Worm (Caenorhabditis elegans) whole organism, early embryonic: Measurements from ENCODE around the gene nspg-11.
"Not testable (repeated sequence)": the region's sequence is repeated elsewhere in the genome, so short reads cannot be mapped to it uniquely, and the experiment has no call there.

Experiments used
- B0310.2 ChIP-seq: sonication (generic microtip); optimal IDR thresholded peaks from 2 replicates; lab custom pipeline; 2016; ENCODE audit warnings: mild to moderate bottlenecking, missing genetic modification characterization, missing compliant biosample characterization
- F13C5.2 ChIP-seq: sonication (generic microtip); optimal IDR thresholded peaks from 2 replicates; lab custom pipeline; 2017; ENCODE audit warnings: mild to moderate bottlenecking, missing genetic modification characterization, inconsistent platforms, missing compliant biosample characterization
- ama-1 ChIP-seq: fragments of 150-350 bp; optimal IDR thresholded peaks from 2 replicates; lab custom pipeline; 2014
- ceh-13 ChIP-seq: fragments of 200-800 bp; sonication (Bioruptor generic); optimal IDR thresholded peaks from 2 replicates; lab custom pipeline; 2018; ENCODE audit warnings: mild to moderate bottlenecking, missing genetic modification characterization, missing compliant biosample characterization
- ceh-36 ChIP-seq: sonication (generic microtip); optimal IDR thresholded peaks from 2 replicates; lab custom pipeline; 2016; ENCODE audit warnings: missing genetic modification characterization, inconsistent platforms, missing compliant biosample characterization
- ets-7 ChIP-seq: sonication (generic microtip); optimal IDR thresholded peaks from 2 replicates; lab custom pipeline; 2016; ENCODE audit warnings: missing genotype, missing genetic modification characterization, missing compliant biosample characterization
- flt-1 ChIP-seq: fragments of 200-800 bp; sonication (Bioruptor generic); IDR thresholded peaks from 2 replicates; pipeline ENCODE4 v1.3.6; 2022; ENCODE audit warnings: missing genetic modification characterization, missing compliant biosample characterization
- hmbx-1 ChIP-seq: sonication (generic microtip); optimal IDR thresholded peaks from 2 replicates; lab custom pipeline; 2016; ENCODE audit warnings: mild to moderate bottlenecking, missing genetic modification characterization, missing compliant biosample characterization
- hmg-4 ChIP-seq: fragments of 200-800 bp; sonication (Bioruptor generic); optimal IDR thresholded peaks from 2 replicates; lab custom pipeline; 2018; ENCODE audit warnings: mild to moderate bottlenecking, missing genetic modification characterization, missing compliant biosample characterization
- hnd-1 ChIP-seq: sonication (generic microtip); optimal IDR thresholded peaks from 2 replicates; lab custom pipeline; 2016; ENCODE audit warnings: missing genetic modification characterization, missing compliant biosample characterization
- pes-1 ChIP-seq: fragments of 200-800 bp; sonication (Bioruptor generic); IDR thresholded peaks from 2 replicates; pipeline ENCODE4 v1.3.6; 2022; ENCODE audit warnings: missing genetic modification reagents, missing genetic modification characterization, missing compliant biosample characterization
- scrt-1 ChIP-seq: fragments of 200-800 bp; sonication (Bioruptor generic); IDR thresholded peaks from 2 replicates; pipeline ENCODE4 v1.3.6; 2022; ENCODE audit warnings: missing genetic modification characterization, missing compliant biosample characterization
- sea-1 ChIP-seq: fragments of 200-800 bp; sonication (Bioruptor generic); conservative IDR thresholded peaks from 2 replicates; pipeline ENCODE4 v1.3.6; 2022; ENCODE audit warnings: missing genetic modification characterization, missing compliant biosample characterization
- tbx-11 ChIP-seq: fragments of 200-800 bp; sonication (Bioruptor generic); IDR thresholded peaks from 2 replicates; pipeline ENCODE4 v1.3.6; 2022; ENCODE audit warnings: missing genetic modification characterization, missing compliant biosample characterization
- tra-4 ChIP-seq: sonication (generic microtip); optimal IDR thresholded peaks from 2 replicates; lab custom pipeline; 2017; ENCODE audit warnings: missing genetic modification characterization, missing compliant biosample characterization

The nspg-11 gene

ce11 chrIV:9293825-9294224 is 30.1 kb downstream of the nspg-11 start, which contains the start of gene nhr-264:
Gene nhr-264, minus strand, starts transcription at chrIV:9293925.
- not testable (repeated sequence) for TF ChIP-seq F13C5.2 (tag; lab: Kevin White, UChicago); sea-1 (GFP tag; lab: Robert Waterston, UW); ets-7 (tag; lab: Kevin White, UChicago)

- TF ChIP-seq tbx-11 (GFP tag; lab: Robert Waterston, UW): no peak
- TF ChIP-seq pes-1 (GFP tag; lab: Robert Waterston, UW): no peak
- no peak for TF ChIP-seq hmbx-1
- TF ChIP-seq tra-4 (tag; lab: Kevin White, UChicago): no peak
- no peak for TF ChIP-seq ceh-13 (GFP tag; lab: Kevin White, UChicago)
- TF ChIP-seq sea-1 (GFP tag; lab: Robert Waterston, UW): no peak
- no peak for TF ChIP-seq ets-7 (tag; lab: Kevin White, UChicago)
- TF ChIP-seq hnd-1 (tag; lab: Kevin White, UChicago): no peak
- TF ChIP-seq flt-1 (GFP tag; lab: Robert Waterston, UW): no peak
- no peak for TF ChIP-seq B0310.2 (tag; lab: Kevin White, UChicago)
- TF ChIP-seq ceh-36 (tag; lab: Kevin White, UChicago): no peak
- no peak for TF ChIP-seq scrt-1 (GFP tag; lab: Robert Waterston, UW)
- no peak for TF ChIP-seq hmg-4
Measured at ce11 chrIV:9289635-9290034, 34.3 kb downstream of the nspg-11 start.

- not testable (repeated sequence) for TF ChIP-seq hmg-4; ets-7 (tag; lab: Kevin White, UChicago); tra-4 (tag; lab: Kevin White, UChicago)
Measured at ce11 chrIV:9286305-9286704, 37.6 kb downstream of the nspg-11 start, which contains the start of gene nhr-267. Gene nhr-267, minus strand, starts transcription at chrIV:9286405.

ce11 chrIV:9274008-9274529 is 49.8 kb downstream of the nspg-11 start, which contains the start of gene nmy-3:
Gene nmy-3, plus strand, starts transcription at chrIV:9274479.
- no peak for TF ChIP-seq B0310.2 (tag; lab: Kevin White, UChicago)
- no peak for TF ChIP-seq ceh-36 (tag; lab: Kevin White, UChicago)
- TF ChIP-seq ama-1 (lab: Kevin White, UChicago): no peak
- TF ChIP-seq ets-7 (tag; lab: Kevin White, UChicago): no peak
- TF ChIP-seq flt-1 (GFP tag; lab: Robert Waterston, UW): no peak
